Worm (Caenorhabditis elegans) whole organism, L1 larva: Measurements from ENCODE around the gene srv-25.

Experiments
- fos-1 ChIP-seq: fragments of 150-350 bp; optimal IDR thresholded peaks from 2 replicates; lab custom pipeline; 2014; ENCODE audit warnings: missing biosample characterization, missing genetic modification characterization
- lin-13 ChIP-seq: fragments of 150-350 bp; optimal IDR thresholded peaks from 2 replicates; lab custom pipeline; 2014; ENCODE audit warnings: missing biosample characterization, missing genetic modification reagents, missing genetic modification characterization
- lin-14 ChIP-seq: fragments of 200-800 bp; sonication (Bioruptor generic); optimal IDR thresholded peaks from 2 replicates; lab custom pipeline; 2018; ENCODE audit warnings: mild to moderate bottlenecking, missing genetic modification characterization, moderate library complexity, missing compliant biosample characterization
- nhr-77 ChIP-seq: fragments of 150-350 bp; optimal IDR thresholded peaks from 2 replicates; lab custom pipeline; 2014; ENCODE audit warnings: missing biosample characterization, missing genetic modification characterization
- snpc-4 ChIP-seq: fragments of 150-350 bp; optimal IDR thresholded peaks from 2 replicates; lab custom pipeline; 2014; ENCODE audit warnings: missing biosample characterization, missing genetic modification characterization

ce11 chrIV:6271923-6272322, 31.6 kb downstream of the srv-25 start, which contains the start of gene srv-31:
- TF ChIP-seq fos-1 (tag; lab: Kevin White, UChicago): no peak
- no peak for TF ChIP-seq snpc-4 (tag; lab: Kevin White, UChicago)
- no peak for TF ChIP-seq nhr-77
- TF ChIP-seq lin-13 (GFP tag; lab: Kevin White, UChicago): no peak
- TF ChIP-seq lin-14 (GFP tag; lab: Kevin White, UChicago): no peak
